Worm (Caenorhabditis elegans) whole organism, midembryonic: ENCODE data around the gene C05D12.7.

Source experiments
- T22C8.4 ChIP-seq: fragments of 200-800 bp; sonication (Bioruptor generic); IDR thresholded peaks from 2 replicates; pipeline ENCODE4 v1.3.6; 2022; ENCODE audit warnings: missing genetic modification characterization, missing compliant biosample characterization
- flt-1 ChIP-seq: fragments of 200-800 bp; sonication (Bioruptor generic); IDR thresholded peaks from 2 replicates; pipeline ENCODE4 v1.3.6; 2022; ENCODE audit warnings: missing genetic modification characterization, missing compliant biosample characterization
- klf-2 ChIP-seq: fragments of 200-800 bp; sonication (Bioruptor generic); conservative IDR thresholded peaks from 2 replicates; pipeline ENCODE4 v1.3.6; 2022; ENCODE audit warnings: missing genetic modification reagents, missing genetic modification characterization, missing compliant biosample characterization
- med-1 ChIP-seq: sonication (generic microtip); optimal IDR thresholded peaks from 2 replicates; lab custom pipeline; 2017; ENCODE audit warnings: missing genetic modification characterization, mild to moderate bottlenecking, missing compliant biosample characterization, antibody characterized with exemption, missing genetic modification reagents; ENCODE audit not compliant: insufficient read depth
- ztf-29 ChIP-seq: fragments of 200-800 bp; sonication (Bioruptor generic); IDR thresholded peaks from 2 replicates; pipeline ENCODE4 v1.3.6; 2022; ENCODE audit warnings: missing genetic modification reagents, missing genetic modification characterization, missing compliant biosample characterization

DNA sequence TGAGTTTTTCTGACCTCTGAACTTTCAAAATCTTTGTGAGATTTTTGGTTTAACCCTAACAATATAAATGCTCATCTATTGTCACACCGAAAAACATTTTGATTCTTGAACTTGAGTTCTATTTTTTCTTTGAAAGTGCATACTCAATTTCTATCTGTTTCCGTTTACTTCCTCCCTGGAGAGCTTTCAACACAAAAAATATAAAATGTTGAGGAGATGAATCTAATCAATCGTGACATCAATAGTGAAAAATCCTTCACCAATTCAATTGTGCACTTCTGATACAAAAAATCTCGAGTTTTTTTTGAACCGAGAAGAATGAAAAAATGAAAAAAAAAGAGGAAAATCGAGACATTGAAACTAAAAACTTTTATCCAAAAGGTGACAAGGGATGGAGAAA, 48.1 kb upstream of the C05D12.7 start:
- no peak for TF ChIP-seq ztf-29 (GFP tag; lab: Robert Waterston, UW)
- TF ChIP-seq med-1, result no peak
- no peak for TF ChIP-seq T22C8.4 (GFP tag; lab: Robert Waterston, UW)
- no peak for TF ChIP-seq klf-2 (GFP tag; lab: Robert Waterston, UW)
- no peak for TF ChIP-seq flt-1 (GFP tag; lab: Robert Waterston, UW)
